Worm (Caenorhabditis elegans) whole organism, mixed stage, embryonic: ENCODE data around the gene T14B4.3.

Source experiments
- ceh-39 ChIP-seq: fragments of 150-350 bp; optimal IDR thresholded peaks from 2 replicates; lab custom pipeline; 2014; ENCODE audit warnings: missing biosample characterization, missing genetic modification characterization
- elt-3 ChIP-seq: fragments of 150-350 bp; optimal IDR thresholded peaks from 2 replicates; lab custom pipeline; 2014; ENCODE audit warnings: missing biosample characterization, missing genetic modification characterization
- lin-13 ChIP-seq: fragments of 150-350 bp; optimal IDR thresholded peaks from 2 replicates; lab custom pipeline; 2014; ENCODE audit warnings: missing biosample characterization, missing genetic modification characterization
- lsy-2 ChIP-seq: fragments of 150-350 bp; optimal IDR thresholded peaks from 2 replicates; lab custom pipeline; 2014; ENCODE audit warnings: missing biosample characterization, missing genetic modification characterization
- mls-2 ChIP-seq: sonication (generic microtip); optimal IDR thresholded peaks from 2 replicates; lab custom pipeline; 2016; ENCODE audit warnings: mild to moderate bottlenecking, missing genetic modification characterization, moderate library complexity, missing compliant biosample characterization
- nhr-12 ChIP-seq: fragments of 150-350 bp; optimal IDR thresholded peaks from 2 replicates; lab custom pipeline; 2014; ENCODE audit warnings: missing biosample characterization, missing genetic modification characterization
- nhr-2 ChIP-seq: fragments of 150-350 bp; optimal IDR thresholded peaks from 2 replicates; lab custom pipeline; 2014; ENCODE audit warnings: missing biosample characterization, missing genetic modification characterization
- unc-39 ChIP-seq: fragments of 150-350 bp; optimal IDR thresholded peaks from 2 replicates; lab custom pipeline; 2014; ENCODE audit warnings: missing biosample characterization, missing genetic modification characterization
- unc-62 ChIP-seq: fragments of 150-350 bp; optimal IDR thresholded peaks from 2 replicates; lab custom pipeline; 2014; ENCODE audit warnings: missing biosample characterization, missing genetic modification reagents, missing genetic modification characterization

DNA sequence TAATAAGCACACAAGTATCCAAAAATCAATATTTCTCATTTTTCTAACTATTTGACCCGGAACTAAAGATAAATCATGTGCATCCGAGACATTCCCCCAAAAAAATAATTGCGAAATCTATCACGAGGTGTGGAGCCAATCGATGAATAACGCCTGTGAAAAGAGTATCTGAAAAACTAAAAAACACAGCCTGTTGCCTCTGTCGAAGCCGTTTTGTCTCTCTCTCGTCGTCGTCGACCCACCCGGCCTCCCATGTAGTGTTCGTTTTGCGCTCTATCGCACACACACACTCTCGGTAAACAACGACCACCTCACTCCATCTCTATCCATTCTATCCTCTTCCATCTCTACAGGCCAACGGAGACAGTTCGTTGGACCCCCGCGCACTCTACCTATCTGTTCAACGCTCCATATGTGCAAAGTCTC, 48.0 kb downstream of the T14B4.3 start:
- TF ChIP-seq nhr-2 (tag; lab: Kevin White, UChicago) (no peak), mls-2 (no peak), lin-13 (tag; lab: Kevin White, UChicago) (no peak), nhr-12 (no peak), ceh-39 (tag; lab: Kevin White, UChicago) (peak; percentile 19), elt-3 (tag; lab: Kevin White, UChicago) (no peak), unc-39 (tag; lab: Kevin White, UChicago) (no peak), unc-62 (no peak), lsy-2 (tag; lab: Kevin White, UChicago) (no peak)
